Worm (Caenorhabditis elegans) whole organism, L3 larva: ENCODE measurements around the gene srab-4.

ENCODE experiments used
- R02D3.7 ChIP-seq: fragments of 150-350 bp; optimal IDR thresholded peaks from 2 replicates; lab custom pipeline; 2014; ENCODE audit warnings: missing biosample characterization, missing genetic modification characterization
- ama-1 ChIP-seq: fragments of 150-350 bp; optimal IDR thresholded peaks from 2 replicates; lab custom pipeline; 2018
- ceh-28 ChIP-seq: fragments of 150-350 bp; optimal IDR thresholded peaks from 2 replicates; lab custom pipeline; 2014; ENCODE audit warnings: missing biosample characterization, missing genetic modification reagents, missing genetic modification characterization
- ceh-82 ChIP-seq: fragments of 150-350 bp; optimal IDR thresholded peaks from 2 replicates; lab custom pipeline; 2014; ENCODE audit warnings: missing biosample characterization, missing genetic modification characterization
- ceh-9 ChIP-seq: sonication (generic microtip); optimal IDR thresholded peaks from 2 replicates; lab custom pipeline; 2018; ENCODE audit warnings: missing biosample characterization, missing genetic modification characterization
- daf-12 ChIP-seq: fragments of 150-350 bp; optimal IDR thresholded peaks from 2 replicates; lab custom pipeline; 2014; ENCODE audit warnings: missing biosample characterization, missing genetic modification reagents, missing genetic modification characterization
- egl-27 ChIP-seq: sonication (generic microtip); optimal IDR thresholded peaks from 4 replicates; lab custom pipeline; 2017; ENCODE audit warnings: missing biosample characterization, missing genetic modification reagents, missing genetic modification characterization
- elt-1 ChIP-seq: fragments of 150-350 bp; optimal IDR thresholded peaks from 2 replicates; lab custom pipeline; 2014; ENCODE audit warnings: missing biosample characterization, missing genetic modification characterization
- elt-2 ChIP-seq: sonication (generic microtip); optimal IDR thresholded peaks from 2 replicates; lab custom pipeline; 2016; ENCODE audit warnings: missing genetic modification reagents, mild to moderate bottlenecking, missing genetic modification characterization, missing compliant biosample characterization
- elt-3 ChIP-seq, 3 experiments: fragments of 150-350 bp in 1 of 3; sonication (generic microtip) in 2 of 3; optimal IDR thresholded peaks; 2 replicates in 2 of 3; 4 replicates in 1 of 3; lab custom pipeline; 2014 to 2017; ENCODE audit warnings: missing biosample characterization in 3 of 3, missing genetic modification characterization in 3 of 3
- eor-1 ChIP-seq, 2 experiments: fragments of 150-350 bp; optimal IDR thresholded peaks; 2 replicates each; lab custom pipeline; 2014 to 2018; ENCODE audit warnings: missing biosample characterization in 2 of 2, missing genetic modification characterization in 2 of 2
- fkh-2 ChIP-seq: fragments of 150-350 bp; optimal IDR thresholded peaks from 2 replicates; lab custom pipeline; 2014; ENCODE audit warnings: missing biosample characterization, missing genetic modification reagents, missing genetic modification characterization
- fos-1 ChIP-seq: fragments of 150-350 bp; optimal IDR thresholded peaks from 2 replicates; lab custom pipeline; 2014; ENCODE audit warnings: missing biosample characterization, missing genetic modification characterization
- hmg-11 ChIP-seq: sonication (generic microtip); optimal IDR thresholded peaks from 2 replicates; lab custom pipeline; 2016; ENCODE audit warnings: missing genetic modification characterization, missing compliant biosample characterization
- lin-39 ChIP-seq: fragments of 150-350 bp; optimal IDR thresholded peaks from 2 replicates; lab custom pipeline; 2018; ENCODE audit warnings: missing biosample characterization, missing genetic modification reagents, missing genetic modification characterization
- lsy-12 ChIP-seq: sonication (generic microtip); optimal IDR thresholded peaks from 2 replicates; lab custom pipeline; 2016; ENCODE audit warnings: mild to moderate bottlenecking, missing genetic modification characterization, missing compliant biosample characterization
- mdl-1 ChIP-seq: fragments of 150-350 bp; optimal IDR thresholded peaks from 2 replicates; lab custom pipeline; 2014; ENCODE audit warnings: missing biosample characterization, missing genetic modification characterization
- mml-1 ChIP-seq: fragments of 150-350 bp; sonication (generic microtip); optimal IDR thresholded peaks from 3 replicates; lab custom pipeline; 2014; ENCODE audit warnings: missing biosample characterization, missing genetic modification characterization
- nfya-1 ChIP-seq: sonication (generic microtip); optimal IDR thresholded peaks from 2 replicates; lab custom pipeline; 2017; ENCODE audit warnings: missing genetic modification characterization, mild to moderate bottlenecking, missing compliant biosample characterization, antibody characterized with exemption, moderate library complexity; ENCODE audit not compliant: insufficient read depth
- nhr-11 ChIP-seq: fragments of 150-350 bp; optimal IDR thresholded peaks from 2 replicates; lab custom pipeline; 2014; ENCODE audit warnings: missing biosample characterization, missing genetic modification characterization
- nhr-12 ChIP-seq: fragments of 150-350 bp; optimal IDR thresholded peaks from 2 replicates; lab custom pipeline; 2014; ENCODE audit warnings: missing biosample characterization, missing genetic modification characterization
- nhr-23 ChIP-seq: fragments of 150-350 bp; optimal IDR thresholded peaks from 2 replicates; lab custom pipeline; 2014; ENCODE audit warnings: missing biosample characterization, missing genetic modification reagents, missing genetic modification characterization
- nhr-237 ChIP-seq: fragments of 150-350 bp; optimal IDR thresholded peaks from 2 replicates; lab custom pipeline; 2014; ENCODE audit warnings: missing biosample characterization, missing genetic modification characterization
- nhr-28 ChIP-seq: fragments of 150-350 bp; optimal IDR thresholded peaks from 2 replicates; lab custom pipeline; 2014; ENCODE audit warnings: missing biosample characterization, missing genetic modification characterization
- nhr-43 ChIP-seq: sonication (generic microtip); optimal IDR thresholded peaks from 2 replicates; lab custom pipeline; 2016; ENCODE audit warnings: mild to moderate bottlenecking, missing genetic modification characterization, missing compliant biosample characterization; ENCODE audit not compliant: poor library complexity, severe bottlenecking
- nhr-76 ChIP-seq: fragments of 150-350 bp; sonication (generic microtip); optimal IDR thresholded peaks from 5 replicates; lab custom pipeline; 2014; ENCODE audit warnings: missing biosample characterization, missing genetic modification characterization
- nhr-77 ChIP-seq: fragments of 150-350 bp; optimal IDR thresholded peaks from 2 replicates; lab custom pipeline; 2014; ENCODE audit warnings: missing biosample characterization, missing genetic modification characterization
- pha-4 ChIP-seq: fragments of 150-350 bp; optimal IDR thresholded peaks from 2 replicates; lab custom pipeline; 2014; ENCODE audit warnings: missing biosample characterization, missing genetic modification reagents, missing genetic modification characterization
- pqm-1 ChIP-seq: fragments of 150-350 bp; optimal IDR thresholded peaks from 2 replicates; lab custom pipeline; 2017; ENCODE audit warnings: missing biosample characterization, missing genetic modification characterization, inconsistent platforms
- skn-1 ChIP-seq: fragments of 150-350 bp; optimal IDR thresholded peaks from 2 replicates; lab custom pipeline; 2014; ENCODE audit warnings: missing biosample characterization, missing genetic modification characterization
- tbx-2 ChIP-seq: sonication (generic microtip); optimal IDR thresholded peaks from 2 replicates; lab custom pipeline; 2016; ENCODE audit warnings: mild to moderate bottlenecking, missing genetic modification characterization, missing compliant biosample characterization
- unc-39 ChIP-seq: sonication (generic microtip); optimal IDR thresholded peaks from 4 replicates; lab custom pipeline; 2017; ENCODE audit warnings: missing biosample characterization, missing genetic modification characterization
- unc-62 ChIP-seq: fragments of 150-350 bp; sonication (generic microtip); optimal IDR thresholded peaks from 4 replicates; lab custom pipeline; 2014; ENCODE audit warnings: missing biosample characterization, missing genetic modification reagents, missing genetic modification characterization
- zag-1 ChIP-seq: fragments of 150-350 bp; optimal IDR thresholded peaks from 2 replicates; lab custom pipeline; 2014; ENCODE audit warnings: missing biosample characterization, missing genetic modification characterization
- ztf-11 ChIP-seq: fragments of 150-350 bp; optimal IDR thresholded peaks from 2 replicates; lab custom pipeline; 2014; ENCODE audit warnings: missing biosample characterization, missing genetic modification characterization
- ztf-4 ChIP-seq: fragments of 150-350 bp; optimal IDR thresholded peaks from 2 replicates; lab custom pipeline; 2014; ENCODE audit warnings: missing biosample characterization, missing genetic modification characterization

Gene srab-4

DNA sequence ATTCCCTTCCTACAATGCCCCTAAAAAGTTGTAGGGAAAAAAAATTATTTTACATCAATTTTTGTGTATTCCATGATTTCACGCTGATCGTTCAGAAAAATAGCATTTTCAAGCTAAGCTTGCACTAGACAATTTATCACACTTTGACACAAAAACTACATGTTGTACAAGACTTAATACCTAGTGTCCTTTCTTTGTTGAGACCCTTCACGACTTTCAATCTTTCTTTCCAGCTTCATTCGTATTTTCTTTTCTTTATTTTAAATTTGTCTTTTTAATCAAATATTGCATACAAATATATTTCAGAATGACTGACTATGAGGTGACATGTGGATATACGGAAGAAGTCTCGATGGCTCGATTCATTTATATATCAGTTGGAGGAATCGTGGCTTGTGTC, 42.1 kb downstream of the srab-4 start, which contains the start of gene F20A1.2:
TSS of gene F20A1.2 (plus strand) at position 301 of the 400 bp plus-strand sequence.
- TF ChIP-seq fos-1 (no peak), hmg-11 (tag; lab: Kevin White, UChicago) (no peak), mdl-1 (tag; lab: Kevin White, UChicago) (no peak), ztf-4 (tag; lab: Kevin White, UChicago) (no peak), unc-39 (tag; lab: Kevin White, UChicago) (no peak), pqm-1 (tag; lab: Kevin White, UChicago) (no peak), eor-1 (tag; optimal IDR thresholded peaks at IDR 0.05; lab: Kevin White, UChicago) (no peak), zag-1 (tag; lab: Kevin White, UChicago) (no peak), elt-3 (tag; optimal IDR thresholded peaks at IDR 0.05; lab: Kevin White, UChicago) (no peak), daf-12 (tag; lab: Kevin White, UChicago) (no peak), nfya-1 (no peak), pha-4 (no peak), lsy-12 (no peak), ceh-28 (tag; lab: Kevin White, UChicago) (no peak), nhr-237 (tag; lab: Kevin White, UChicago) (no peak), lin-39 (tag; lab: Kevin White, UChicago) (no peak), nhr-23 (tag; lab: Kevin White, UChicago) (no peak), egl-27 (tag; lab: Kevin White, UChicago) (no peak)

DNA sequence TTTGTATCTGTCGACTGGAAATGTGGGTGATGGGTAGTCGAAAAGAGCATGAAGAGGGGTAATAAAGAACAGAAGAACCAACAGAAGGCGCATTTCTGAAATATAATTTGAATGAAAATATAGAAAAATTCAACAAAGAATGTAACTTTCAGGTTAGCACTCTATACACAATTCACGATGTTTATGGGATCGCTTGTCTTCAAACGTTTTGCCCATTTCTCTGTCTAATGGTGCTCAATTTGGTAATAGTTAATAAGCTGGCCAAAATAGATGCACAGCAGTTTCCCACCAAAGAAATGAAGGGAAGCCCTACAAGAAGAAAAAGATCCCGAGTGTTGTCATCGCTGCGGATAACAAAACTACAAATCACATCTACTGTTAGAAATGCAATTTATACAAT, 43.6 kb downstream of the srab-4 start, which contains the start of gene F20A1.8:
TSS of gene F20A1.8 (minus strand) at position 101 of the 400 bp plus-strand sequence.
- TF ChIP-seq lin-39 (tag; lab: Kevin White, UChicago) (no peak), ceh-82 (tag; lab: Kevin White, UChicago) (no peak), nhr-237 (tag; lab: Kevin White, UChicago) (no peak), ceh-28 (tag; lab: Kevin White, UChicago) (no peak), zag-1 (tag; lab: Kevin White, UChicago) (no peak), elt-1 (tag; lab: Kevin White, UChicago) (no peak), nhr-77 (no peak), nhr-43 (tag; lab: Kevin White, UChicago) (no peak)
- TF ChIP-seq, all 47 proteins: peak for 0

- TF ChIP-seq nhr-11 (tag; lab: Kevin White, UChicago) (no peak), unc-62 (GFP tag; lab: Kevin White, UChicago) (no peak), tbx-2 (tag; lab: Kevin White, UChicago) (no peak), daf-12 (tag; lab: Kevin White, UChicago) (no peak), fkh-2 (tag; lab: Kevin White, UChicago) (no peak), eor-1 (tag; optimal IDR thresholded peaks at IDR 0.05; lab: Kevin White, UChicago) (no peak), nhr-28 (tag; lab: Kevin White, UChicago) (no peak), ama-1 (lab: Kevin White, UChicago) (no peak), ceh-82 (tag; lab: Kevin White, UChicago) (no peak), elt-2 (no peak), nhr-77 (no peak), nhr-76 (tag; lab: Kevin White, UChicago) (no peak), ceh-28 (tag; lab: Kevin White, UChicago) (no peak), fos-1 (no peak), ceh-9 (tag; lab: Kevin White, UChicago) (no peak), nhr-12 (no peak), pha-4 (no peak), ztf-11 (tag; lab: Kevin White, UChicago) (no peak), mdl-1 (tag; lab: Kevin White, UChicago) (no peak), nhr-43 (tag; lab: Kevin White, UChicago) (no peak)
Measured at ce11 chrV:7050153-7050552, 46.2 kb downstream of the srab-4 start.

DNA sequence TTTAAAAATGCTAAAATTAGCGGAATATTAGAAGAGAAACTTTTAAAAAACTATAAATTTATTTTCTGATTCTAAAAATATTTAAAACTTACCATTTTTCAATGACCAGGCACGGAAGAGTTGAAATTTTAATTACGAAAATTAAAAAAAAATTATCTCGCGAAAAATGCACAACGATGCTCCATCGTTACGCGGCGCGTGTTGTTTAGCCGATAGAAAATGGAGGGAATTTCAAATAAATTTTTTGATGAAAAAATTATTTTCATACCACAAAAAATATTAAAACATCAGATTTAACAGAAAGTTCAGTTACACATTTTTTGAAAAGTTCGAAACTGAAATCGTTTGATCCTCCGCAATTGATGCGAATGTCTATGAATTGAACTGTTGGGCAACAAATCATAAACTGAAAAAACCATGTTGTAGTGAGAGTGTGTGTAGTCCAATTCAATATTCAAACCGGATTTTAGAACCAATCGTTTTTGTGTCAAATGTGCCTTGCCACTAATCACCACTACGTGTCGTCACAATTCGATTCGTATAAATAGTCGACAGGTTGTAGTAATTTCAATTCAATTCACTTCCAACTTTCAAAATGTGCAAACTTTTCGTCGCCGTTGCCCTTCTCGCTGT, 47.3 kb downstream of the srab-4 start, which contains the start of the genes tofu-2 and spig-1:
TSS of gene tofu-2 (minus strand) at position 116 of the 633 bp plus-strand sequence.
TSS of gene spig-1 (plus strand) at position 583 of the 633 bp plus-strand sequence.
- TF ChIP-seq nfya-1 (no peak), nhr-77 (no peak), tbx-2 (tag; lab: Kevin White, UChicago) (no peak), ama-1 (lab: Kevin White, UChicago) (no peak), fkh-2 (tag; lab: Kevin White, UChicago) (no peak), mml-1 (tag; lab: Kevin White, UChicago) (no peak), skn-1 (no peak), fos-1 (no peak), zag-1 (tag; lab: Kevin White, UChicago) (no peak), R02D3.7 (tag; lab: Kevin White, UChicago) (no peak), lsy-12 (no peak)
